Worm (Caenorhabditis elegans) whole organism, late embryonic: ENCODE results near the gene E02H9.9.

ENCODE experiments used
- ahr-1 ChIP-seq: sonication (generic microtip); optimal IDR thresholded peaks from 2 replicates; lab custom pipeline; 2016; ENCODE audit warnings: missing genetic modification characterization, missing compliant biosample characterization
- ama-1 ChIP-seq: fragments of 150-350 bp; optimal IDR thresholded peaks from 2 replicates; lab custom pipeline; 2014
- ceh-2 ChIP-seq: sonication (generic microtip); optimal IDR thresholded peaks from 2 replicates; lab custom pipeline; 2016; ENCODE audit warnings: missing genotype, missing genetic modification characterization, missing compliant biosample characterization
- dmd-4 ChIP-seq: sonication (generic microtip); optimal IDR thresholded peaks from 2 replicates; lab custom pipeline; 2016; ENCODE audit warnings: borderline replicate concordance, missing genetic modification characterization, missing compliant biosample characterization
- elt-4 ChIP-seq: sonication (generic microtip); optimal IDR thresholded peaks from 2 replicates; lab custom pipeline; 2016; ENCODE audit warnings: missing genetic modification characterization, missing compliant biosample characterization
- fkh-10 ChIP-seq: fragments of 150-350 bp; optimal IDR thresholded peaks from 2 replicates; lab custom pipeline; 2014; ENCODE audit warnings: missing biosample characterization, missing genetic modification reagents, missing genetic modification characterization
- gmeb-2 ChIP-seq: sonication (generic microtip); optimal IDR thresholded peaks from 2 replicates; lab custom pipeline; 2016; ENCODE audit warnings: missing genetic modification characterization, inconsistent platforms, missing compliant biosample characterization
- hlh-6 ChIP-seq: sonication (generic microtip); optimal IDR thresholded peaks from 2 replicates; lab custom pipeline; 2016; ENCODE audit warnings: missing genotype, missing genetic modification characterization, missing compliant biosample characterization
- lin-11 ChIP-seq: fragments of 200-800 bp; sonication (Bioruptor generic); optimal IDR thresholded peaks from 2 replicates; lab custom pipeline; 2018; ENCODE audit warnings: mild to moderate bottlenecking, missing genetic modification characterization, missing compliant biosample characterization
- nfya-1 ChIP-seq: sonication (generic microtip); optimal IDR thresholded peaks from 2 replicates; lab custom pipeline; 2017; ENCODE audit warnings: missing genetic modification characterization, mild to moderate bottlenecking, missing compliant biosample characterization, antibody characterized with exemption, moderate library complexity
- nhr-11 ChIP-seq: fragments of 150-350 bp; optimal IDR thresholded peaks from 2 replicates; lab custom pipeline; 2014; ENCODE audit warnings: missing biosample characterization, missing genetic modification characterization
- pha-4 ChIP-seq: fragments of 150-350 bp; optimal IDR thresholded peaks from 2 replicates; lab custom pipeline; 2018; ENCODE audit warnings: missing biosample characterization, missing genetic modification reagents, missing genetic modification characterization
- ref-2 ChIP-seq: sonication (generic microtip); optimal IDR thresholded peaks from 2 replicates; lab custom pipeline; 2016; ENCODE audit warnings: missing genetic modification characterization, missing compliant biosample characterization

DNA sequence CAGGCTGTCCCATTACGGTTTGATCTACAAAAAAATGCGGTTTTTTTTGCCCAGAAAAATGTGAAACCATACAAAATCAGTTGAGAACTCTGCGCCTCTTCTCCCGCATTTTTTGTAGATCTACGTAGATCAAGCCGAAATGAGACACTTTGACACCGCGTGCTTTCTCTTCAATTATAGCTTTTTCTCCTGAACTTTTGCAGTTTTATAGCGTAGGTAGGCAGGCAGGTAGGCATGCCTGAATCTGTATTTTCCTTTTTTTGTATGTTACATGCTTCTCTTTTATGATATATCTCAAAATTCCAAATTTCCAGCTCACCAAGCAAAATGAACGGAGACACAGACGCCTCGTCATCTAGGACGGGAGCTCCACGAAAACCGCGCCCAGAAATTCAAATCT, 5.5 kb upstream of the E02H9.9 start, which contains the start of gene smg-6:
- TF ChIP-seq lin-11 (no peak), nhr-11 (tag; lab: Kevin White, UChicago) (no peak), fkh-10 (GFP tag; lab: Kevin White, UChicago) (no peak), dmd-4 (tag; lab: Kevin White, UChicago) (no peak), ahr-1 (no peak), pha-4 (no peak), hlh-6 (tag; lab: Kevin White, UChicago) (no peak), elt-4 (tag; lab: Kevin White, UChicago) (no peak), gmeb-2 (tag; lab: Kevin White, UChicago) (no peak), ama-1 (lab: Kevin White, UChicago) (no peak), nfya-1 (no peak), ceh-2 (tag; lab: Kevin White, UChicago) (no peak), ref-2 (tag; lab: Kevin White, UChicago) (no peak)
